Fruit fly (Drosophila melanogaster) whole organism, embryonic: ENCODE results near the gene CG5568.

Source experiments
- CG10654 ChIP-seq: fragments of 200-800 bp; sonication (Bioruptor generic); optimal IDR thresholded peaks from 2 replicates; lab custom pipeline; 2016; ENCODE audit warnings: missing biosample characterization, missing genetic modification characterization
- CG11560 ChIP-seq: fragments of 200-800 bp; sonication (Bioruptor generic); IDR thresholded peaks from 3 replicates; pipeline ENCODE4 v1.3.6; 2022; ENCODE audit warnings: missing biosample characterization, missing genetic modification characterization
- CG11696 ChIP-seq: fragments of 200-800 bp; sonication (Bioruptor generic); IDR thresholded peaks from 2 replicates; pipeline ENCODE4 v1.3.6; 2022; ENCODE audit warnings: missing biosample characterization, missing genetic modification characterization
- CG11723 ChIP-seq: fragments of 200-800 bp; sonication (Bioruptor generic); optimal IDR thresholded peaks from 2 replicates; lab custom pipeline; 2017; ENCODE audit warnings: missing biosample characterization, mild to moderate bottlenecking, missing genetic modification characterization
- CG1233 ChIP-seq: fragments of 200-800 bp; sonication (Bioruptor generic); optimal IDR thresholded peaks from 4 replicates; lab custom pipeline; 2018; ENCODE audit warnings: missing biosample characterization, mild to moderate bottlenecking, missing genetic modification characterization
- CG12769 ChIP-seq: fragments of 200-800 bp; sonication (Bioruptor generic); optimal IDR thresholded peaks from 2 replicates; lab custom pipeline; 2019; ENCODE audit warnings: missing biosample characterization, mild to moderate bottlenecking, missing genetic modification characterization, moderate library complexity
- CG13424 ChIP-seq: fragments of 200-800 bp; sonication (Bioruptor generic); optimal IDR thresholded peaks from 2 replicates; lab custom pipeline; 2019; ENCODE audit warnings: missing biosample characterization, mild to moderate bottlenecking, missing genetic modification characterization, moderate library complexity
- CG15073 ChIP-seq: fragments of 200-800 bp; sonication (Bioruptor generic); optimal IDR thresholded peaks from 2 replicates; lab custom pipeline; 2016; ENCODE audit warnings: missing biosample characterization, missing genetic modification characterization
- CG15479 ChIP-seq: fragments of 200-800 bp; sonication (Bioruptor generic); optimal IDR thresholded peaks from 3 replicates; lab custom pipeline; 2019; ENCODE audit warnings: missing biosample characterization, mild to moderate bottlenecking, missing genetic modification characterization, moderate library complexity
- CG15696 ChIP-seq: fragments of 200-800 bp; sonication (Bioruptor generic); optimal IDR thresholded peaks from 2 replicates; lab custom pipeline; 2019; ENCODE audit warnings: missing biosample characterization, mild to moderate bottlenecking, missing genetic modification characterization, moderate library complexity
- CG1603 ChIP-seq: fragments of 200-800 bp; sonication (Bioruptor generic); optimal IDR thresholded peaks from 2 replicates; lab custom pipeline; 2019; ENCODE audit warnings: missing biosample characterization, mild to moderate bottlenecking, missing genetic modification characterization, moderate library complexity
- CG17612 ChIP-seq: fragments of 200-800 bp; sonication (Bioruptor generic); IDR thresholded peaks from 2 replicates; pipeline ENCODE4 v1.3.6; 2022; ENCODE audit warnings: missing biosample characterization, missing genetic modification characterization
- CG18476 ChIP-seq: fragments of 200-800 bp; sonication (Bioruptor generic); optimal IDR thresholded peaks from 2 replicates; lab custom pipeline; 2016; ENCODE audit warnings: missing biosample characterization, mild to moderate bottlenecking, missing genetic modification characterization
- CG30431 ChIP-seq: fragments of 200-800 bp; sonication (Bioruptor generic); optimal IDR thresholded peaks from 2 replicates; lab custom pipeline; 2017; ENCODE audit warnings: missing biosample characterization, missing genetic modification characterization
- CG6272 ChIP-seq: fragments of 200-800 bp; sonication (Bioruptor generic); IDR thresholded peaks from 2 replicates; pipeline ENCODE4 v1.3.6; 2022; ENCODE audit warnings: missing biosample characterization, missing genetic modification characterization
- CG7556 ChIP-seq: fragments of 200-800 bp; sonication (Bioruptor generic); optimal IDR thresholded peaks from 2 replicates; lab custom pipeline; 2017; ENCODE audit warnings: missing biosample characterization, mild to moderate bottlenecking, missing genetic modification characterization
- CHES-1-like ChIP-seq: fragments of 200-800 bp; sonication (Bioruptor generic); optimal IDR thresholded peaks from 2 replicates; lab custom pipeline; 2016; ENCODE audit warnings: missing biosample characterization, missing genetic modification characterization
- NC2β ChIP-seq: fragments of 200-800 bp; sonication (Bioruptor generic); optimal IDR thresholded peaks from 2 replicates; lab custom pipeline; 2016; ENCODE audit warnings: missing biosample characterization, missing genetic modification characterization
- Rfx ChIP-seq: fragments of 200-800 bp; sonication (Bioruptor generic); IDR thresholded peaks from 2 replicates; pipeline ENCODE4 v1.3.6; 2022; ENCODE audit warnings: missing biosample characterization, missing genetic modification characterization
- Vsx1 ChIP-seq: fragments of 200-800 bp; sonication (Bioruptor generic); optimal IDR thresholded peaks from 2 replicates; lab custom pipeline; 2017; ENCODE audit warnings: missing biosample characterization, mild to moderate bottlenecking, missing genetic modification characterization, missing genetic modification reagents
- ab ChIP-seq: fragments of 200-800 bp; sonication (Bioruptor generic); optimal IDR thresholded peaks from 2 replicates; lab custom pipeline; 2016; ENCODE audit warnings: missing biosample characterization, missing genetic modification characterization
- ash1 ChIP-seq: fragments of 200-800 bp; sonication (Bioruptor generic); optimal IDR thresholded peaks from 2 replicates; lab custom pipeline; 2018; ENCODE audit warnings: missing biosample characterization, mild to moderate bottlenecking, missing genetic modification characterization
- bab2 ChIP-seq: fragments of 200-800 bp; sonication (Bioruptor generic); optimal IDR thresholded peaks from 2 replicates; lab custom pipeline; 2016; ENCODE audit warnings: missing biosample characterization, missing genetic modification characterization
- bsh ChIP-seq, 2 experiments: fragments of 200-800 bp; sonication (Bioruptor generic); optimal IDR thresholded peaks; 2 replicates each; lab custom pipeline; 2017 to 2018; ENCODE audit warnings: mild to moderate bottlenecking in 2 of 2, missing biosample characterization in 2 of 2, missing genetic modification characterization in 2 of 2, moderate library complexity in 1 of 2
- crp ChIP-seq, 2 experiments: fragments of 200-800 bp; sonication (Bioruptor generic); optimal IDR thresholded peaks; 2 replicates in 1 of 2; 3 replicates in 1 of 2; lab custom pipeline; 2017; ENCODE audit warnings: missing biosample characterization in 2 of 2, missing genetic modification characterization in 2 of 2, mild to moderate bottlenecking in 1 of 2, moderate library complexity in 1 of 2
- disco-r ChIP-seq: fragments of 200-800 bp; sonication (Bioruptor generic); optimal IDR thresholded peaks from 2 replicates; lab custom pipeline; 2016; ENCODE audit warnings: missing biosample characterization, missing genetic modification characterization
- fu2 ChIP-seq: fragments of 200-800 bp; sonication (Bioruptor generic); optimal IDR thresholded peaks from 2 replicates; lab custom pipeline; 2016; ENCODE audit warnings: missing biosample characterization, missing genetic modification characterization
- gcm ChIP-seq: fragments of 200-800 bp; sonication (Bioruptor generic); optimal IDR thresholded peaks from 2 replicates; lab custom pipeline; 2019; ENCODE audit warnings: missing biosample characterization, mild to moderate bottlenecking, missing genetic modification characterization, moderate library complexity
- gsb ChIP-seq: fragments of 200-800 bp; sonication (Bioruptor generic); IDR thresholded peaks from 2 replicates; pipeline ENCODE4 v1.3.6; 2022; ENCODE audit warnings: missing biosample characterization, missing genetic modification characterization
- gt ChIP-seq: fragments of 200-800 bp; sonication (Bioruptor generic); IDR thresholded peaks from 2 replicates; pipeline ENCODE4 v1.3.6; 2022; ENCODE audit warnings: missing biosample characterization, missing genetic modification characterization
- her ChIP-seq: fragments of 200-800 bp; sonication (Bioruptor generic); optimal IDR thresholded peaks from 2 replicates; lab custom pipeline; 2016; ENCODE audit warnings: missing biosample characterization, missing genetic modification characterization
- ind ChIP-seq: fragments of 200-800 bp; sonication (Bioruptor generic); optimal IDR thresholded peaks from 3 replicates; lab custom pipeline; 2016; ENCODE audit warnings: missing biosample characterization, missing genetic modification characterization
- nerfin-2 ChIP-seq: fragments of 200-800 bp; sonication (Bioruptor generic); IDR thresholded peaks from 2 replicates; pipeline ENCODE4 v1.3.6; 2022; ENCODE audit warnings: missing biosample characterization, missing genetic modification characterization; ENCODE audit not compliant: partially characterized antibody
- nmo ChIP-seq: fragments of 200-800 bp; sonication (Bioruptor generic); optimal IDR thresholded peaks from 2 replicates; lab custom pipeline; 2018; ENCODE audit warnings: missing biosample characterization, mild to moderate bottlenecking, missing genetic modification characterization, moderate library complexity
- pan ChIP-seq, 4 experiments: fragments of >200 bp in 3 of 4; fragments of 200-800 bp in 1 of 4; sonication (Bioruptor generic) in 1 of 4; optimal IDR thresholded peaks in 3 of 4; IDR thresholded peaks in 1 of 4; 2 replicates each; pipeline versions ENCODE4 v1.3.6 to Lab custom; 2017 to 2022; ENCODE audit warnings: missing biosample characterization in 2 of 4, missing genetic modification characterization in 2 of 4, mixed read lengths in 1 of 4
- pzg ChIP-seq: fragments of 200-800 bp; sonication (Bioruptor generic); optimal IDR thresholded peaks from 3 replicates; lab custom pipeline; 2018; ENCODE audit warnings: missing biosample characterization, mild to moderate bottlenecking, missing genetic modification characterization, moderate library complexity
- sc ChIP-seq, 3 experiments: fragments of >200 bp in 2 of 3; fragments of 200-800 bp in 1 of 3; sonication (Bioruptor generic) in 1 of 3; optimal IDR thresholded peaks; 2 replicates in 2 of 3; 3 replicates in 1 of 3; lab custom pipeline; 2017; ENCODE audit warnings: mild to moderate bottlenecking in 1 of 3, missing biosample characterization in 1 of 3, missing genetic modification characterization in 1 of 3, missing genetic modification reagents in 1 of 3
- shn ChIP-seq: fragments of 200-800 bp; sonication (Bioruptor generic); optimal IDR thresholded peaks from 3 replicates; lab custom pipeline; 2016; ENCODE audit warnings: missing biosample characterization, missing genetic modification characterization
- so ChIP-seq: fragments of 200-800 bp; sonication (Bioruptor generic); IDR thresholded peaks from 3 replicates; pipeline ENCODE4 v1.3.6; 2022; ENCODE audit warnings: missing biosample characterization, missing genetic modification characterization
- tio ChIP-seq: fragments of 200-800 bp; sonication (Bioruptor generic); optimal IDR thresholded peaks from 2 replicates; lab custom pipeline; 2017; ENCODE audit warnings: missing biosample characterization, missing genetic modification characterization, inconsistent platforms
- tx ChIP-seq: fragments of 200-800 bp; sonication (Bioruptor generic); optimal IDR thresholded peaks from 2 replicates; lab custom pipeline; 2016; ENCODE audit warnings: missing biosample characterization, missing genetic modification characterization
- zen2 ChIP-seq: fragments of 200-800 bp; sonication (Bioruptor generic); IDR thresholded peaks from 3 replicates; pipeline ENCODE4 v1.3.6; 2022; ENCODE audit warnings: missing biosample characterization, missing genetic modification characterization; ENCODE audit not compliant: partially characterized antibody

Gene CG5568

DNA sequence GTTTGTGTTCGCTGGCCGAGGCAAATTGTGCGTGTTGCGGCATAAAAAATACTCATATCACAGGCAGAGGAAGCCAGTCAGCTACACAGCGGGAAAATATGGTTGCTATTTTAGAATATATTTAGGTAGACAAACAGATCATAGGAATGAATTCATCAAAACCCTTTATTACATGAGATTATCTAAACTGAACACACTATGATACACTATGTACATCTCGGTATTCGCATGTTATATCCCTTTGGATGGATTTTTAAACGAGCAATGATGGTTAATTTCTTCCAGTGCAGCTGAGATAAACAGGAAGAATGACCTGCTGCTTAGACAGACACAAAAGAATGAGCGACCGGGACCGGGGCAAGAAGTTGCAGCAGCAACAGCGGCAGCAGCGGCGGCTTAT lies 14.4 kb upstream of the CG5568 start (continued):
- no peak for TF ChIP-seq zen2 (GFP tag; lab: Robert Waterston, UW)
- TF ChIP-seq CG11560 (tag; lab: Robert Waterston, UW) = no peak
- no peak for TF ChIP-seq her (GFP tag; lab: Kevin White, UChicago)
- no peak for TF ChIP-seq CG11696 (GFP tag; lab: Robert Waterston, UW)
- TF ChIP-seq shn (GFP tag; lab: Kevin White, UChicago) = peak; percentile 39
- no peak for TF ChIP-seq CG18476 (GFP tag; lab: Kevin White, UChicago)
- TF ChIP-seq nerfin-2 (GFP tag; lab: Robert Waterston, UW) = no peak
- TF ChIP-seq CG6272 (GFP tag; lab: Robert Waterston, UW) = no peak
- no peak for TF ChIP-seq sc (optimal IDR thresholded peaks at IDR 0.05; lab: Kevin White, UChicago)
- no peak for TF ChIP-seq sc (GFP tag; optimal IDR thresholded peaks at IDR 0.05; lab: Kevin White, UChicago)
- TF ChIP-seq Rfx (GFP tag; lab: Robert Waterston, UW) = no peak
- TF ChIP-seq CG1603 (tag; lab: Kevin White, UChicago) = peak; percentile 76
- peak; percentile 87 for TF ChIP-seq CG15479 (GFP tag; lab: Kevin White, UChicago)
- TF ChIP-seq gt (GFP tag; lab: Robert Waterston, UW) = peak; percentile 22; the same call in 1 of the 2 replicates
- peak; percentile 29 for TF ChIP-seq CG7556
- TF ChIP-seq CG13424 (tag; lab: Kevin White, UChicago) = no peak
- peak; percentile 63 for TF ChIP-seq CG30431 (GFP tag; lab: Kevin White, UChicago)
- TF ChIP-seq fu2 (GFP tag; lab: Kevin White, UChicago) = no peak
- TF ChIP-seq bab2 = no peak
- TF ChIP-seq tx (GFP tag; lab: Kevin White, UChicago) = no peak
- peak in 1 of 2 experiments; percentile 29 for TF ChIP-seq bsh (GFP tag; optimal IDR thresholded peaks at IDR 0.05; lab: Kevin White, UChicago)
- no peak for TF ChIP-seq tio (GFP tag; lab: Kevin White, UChicago)
- peak; percentile 25 for TF ChIP-seq gcm (GFP tag; lab: Kevin White, UChicago)
- TF ChIP-seq Vsx1 (GFP tag; lab: Kevin White, UChicago) = no peak
- TF ChIP-seq CG12769 = no peak
- TF ChIP-seq CG17612 (GFP tag; lab: Robert Waterston, UW) = no peak
- TF ChIP-seq disco-r (GFP tag; lab: Kevin White, UChicago) = no peak
- no peak for TF ChIP-seq CG10654 (GFP tag; lab: Kevin White, UChicago)
- TF ChIP-seq ash1 = no peak
- TF ChIP-seq CG15696 (tag; lab: Kevin White, UChicago) = peak; percentile 95
- no peak for TF ChIP-seq CG11723 (GFP tag; lab: Kevin White, UChicago)
- TF ChIP-seq crp (GFP tag; optimal IDR thresholded peaks at IDR 0.05; lab: Kevin White, UChicago) = no peak
- TF ChIP-seq NC2β (GFP tag; lab: Kevin White, UChicago) = peak; percentile 54
- no peak for TF ChIP-seq pan (optimal IDR thresholded peaks at IDR 0.05; lab: Kevin White, UChicago)
- TF ChIP-seq pan (GFP tag; optimal IDR thresholded peaks at IDR 0.05 in 1 of 2, IDR thresholded peaks at IDR 0.05 in 1 of 2) = no peak
- TF ChIP-seq gsb (GFP tag; lab: Robert Waterston, UW) = no peak
- TF ChIP-seq pzg (GFP tag; lab: Kevin White, UChicago) = no peak
- TF ChIP-seq nmo (GFP tag; lab: Kevin White, UChicago) = peak; percentile 46
- no peak for TF ChIP-seq CG15073 (GFP tag; lab: Kevin White, UChicago)
- TF ChIP-seq CHES-1-like = no peak
- no peak for TF ChIP-seq ab (GFP tag; lab: Kevin White, UChicago)
- TF ChIP-seq so = no peak
- no peak for TF ChIP-seq CG1233
- no peak for TF ChIP-seq ind
